Worm (Caenorhabditis elegans): ENCODE results near the gene F44F4.3.

ce11 chrII:10924669-10925068 lies 39.0 kb upstream of the F44F4.3 start:
- TF ChIP-seq ztf-7 (tag; optimal IDR thresholded peaks at IDR 0.05) (no peak), R02D3.7 (tag; optimal IDR thresholded peaks at IDR 0.05) (no peak), mdl-1 (tag; optimal IDR thresholded peaks at IDR 0.05) (peak in 1 of 2 experiments; percentile 82), skn-1 (tag; optimal IDR thresholded peaks at IDR 0.05) (no peak), dmd-9 (GFP tag; IDR thresholded peaks at IDR 0.05) (no peak), lsy-2 (tag; optimal IDR thresholded peaks at IDR 0.05) (peak in 1 of 2 experiments; percentile 32), ceh-82 (tag; optimal IDR thresholded peaks at IDR 0.05) (no peak), unc-130 (GFP tag; optimal IDR thresholded peaks at IDR 0.05) (no peak)
